Fruit fly (Drosophila melanogaster): ENCODE data around the gene CG13786.

The CG13786 gene

dm6 chr2L:7261989-7262388, 9.2 kb upstream of the CG13786 start (continued):
- TF ChIP-seq GATAe (GFP tag; conservative IDR thresholded peaks at IDR 0.05) (no peak), Hsf (GFP tag; optimal IDR thresholded peaks at IDR 0.05) (no peak), CG9215 (GFP tag; IDR thresholded peaks at IDR 0.05) (no peak), CG11696 (GFP tag; IDR thresholded peaks at IDR 0.05) (0 out of 2 replicates have a peak, but pooled peaks have one; percentile 24), CG12155 (GFP tag; optimal IDR thresholded peaks at IDR 0.05) (no peak), cad (GFP tag; optimal IDR thresholded peaks at IDR 0.05) (no peak), Nf-YC (tag; optimal IDR thresholded peaks at IDR 0.05) (no peak), dm (GFP tag; optimal IDR thresholded peaks at IDR 0.05) (no peak), CG3726 (GFP tag; IDR thresholded peaks at IDR 0.05) (no peak), Oli (tag; optimal IDR thresholded peaks at IDR 0.05) (peak; percentile 55), vvl (GFP tag; IDR thresholded peaks at IDR 0.05) (peak; percentile 81), CG32767 (GFP tag; IDR thresholded peaks at IDR 0.05) (no peak), gce (GFP tag; IDR thresholded peaks at IDR 0.05) (0 out of 3 replicates have a peak, but pooled peaks have one; percentile 15), hbn (GFP tag; IDR thresholded peaks at IDR 0.05; ENCODE audit: partially characterized antibody) (no peak), CG18011 (GFP tag; optimal IDR thresholded peaks at IDR 0.05) (no peak), da (GFP tag; optimal IDR thresholded peaks at IDR 0.05) (no peak), chm (GFP tag; IDR thresholded peaks at IDR 0.05) (peak; percentile 58; the same call in 1 of the 2 replicates), CG31365 (tag; optimal IDR thresholded peaks at IDR 0.05) (no peak), CG2129 (GFP tag; IDR thresholded peaks at IDR 0.05; ENCODE audit: partially characterized antibody) (no peak), CG1603 (tag; optimal IDR thresholded peaks at IDR 0.05) (peak; percentile 82), pan (optimal IDR thresholded peaks at IDR 0.05) (no peak), pan (GFP tag; optimal IDR thresholded peaks at IDR 0.05 in 1 of 2, IDR thresholded peaks at IDR 0.05 in 1 of 2) (no peak), CG3407 (GFP tag; optimal IDR thresholded peaks at IDR 0.05) (peak; percentile 63), CG12219 (GFP tag; optimal IDR thresholded peaks at IDR 0.05) (peak; percentile 41), CG7963 (GFP tag; IDR thresholded peaks at IDR 0.05; ENCODE audit: partially characterized antibody) (no peak), bcd (GFP tag; optimal IDR thresholded peaks at IDR 0.05) (peak; percentile 32), bigmax (GFP tag; optimal IDR thresholded peaks at IDR 0.05) (no peak), jumu (GFP tag; optimal IDR thresholded peaks at IDR 0.05) (peak; percentile 26), CG15696 (tag; optimal IDR thresholded peaks at IDR 0.05) (peak; percentile 34), CG15269 (tag; optimal IDR thresholded peaks at IDR 0.05) (peak; percentile 49), odd (GFP tag; optimal IDR thresholded peaks at IDR 0.05) (no peak), mld (GFP tag; IDR thresholded peaks at IDR 0.05; ENCODE audit: partially characterized antibody) (no peak), Asciz (GFP tag; optimal IDR thresholded peaks at IDR 0.05) (no peak), hb (GFP tag; IDR thresholded peaks at IDR 0.05; ENCODE audit: partially characterized antibody) (no peak), Eip74EF (GFP tag; optimal IDR thresholded peaks at IDR 0.05) (peak in 1 of 2 experiments; percentile 11), CG15479 (GFP tag; optimal IDR thresholded peaks at IDR 0.05) (no peak), CG11504 (tag; optimal IDR thresholded peaks at IDR 0.05) (peak; percentile 77), sr (GFP tag; IDR thresholded peaks at IDR 0.05) (no peak), Neu2 (GFP tag; optimal IDR thresholded peaks at IDR 0.05; ENCODE audit: borderline replicate concordance) (no peak), amos (GFP tag; IDR thresholded peaks at IDR 0.05; ENCODE audit: partially characterized antibody) (no peak), Sox100B (GFP tag; optimal IDR thresholded peaks at IDR 0.05) (peak; percentile 43), BEAF-32 (GFP tag; optimal IDR thresholded peaks at IDR 0.05) (no peak), NFAT (GFP tag; IDR thresholded peaks at IDR 0.05) (no peak), CG10431 (GFP tag; optimal IDR thresholded peaks at IDR 0.05) (no peak), MBD-R2 (GFP tag; IDR thresholded peaks at IDR 0.05) (no peak), mam (GFP tag; optimal IDR thresholded peaks at IDR 0.05) (no peak), cwo (GFP tag; optimal IDR thresholded peaks at IDR 0.05) (peak; percentile 1), sens (GFP tag) (peak; percentile 97), CG12071 (GFP tag; optimal IDR thresholded peaks at IDR 0.05) (no peak), zf30C (GFP tag; optimal IDR thresholded peaks at IDR 0.05) (no peak)
